Worm (Caenorhabditis elegans): ENCODE results near the gene mltn-12.

DNA sequence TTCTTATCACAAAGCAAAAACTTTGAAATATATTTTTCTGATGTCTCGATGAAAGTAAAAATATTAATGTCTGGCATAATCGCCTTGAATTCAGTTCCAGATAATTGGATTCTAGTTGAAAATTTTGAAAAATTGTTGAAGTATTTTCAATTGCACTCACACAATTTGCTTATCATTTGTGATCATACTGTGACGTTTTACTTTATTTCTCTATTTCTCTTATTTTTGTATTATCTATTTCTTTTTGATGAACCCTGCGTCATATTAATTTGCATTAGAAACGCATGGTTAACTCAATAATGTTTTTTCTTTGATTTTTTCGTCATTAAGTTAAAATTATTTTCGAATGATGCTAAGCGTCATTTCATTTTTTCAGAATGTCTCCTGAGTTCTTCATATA is 17.4 kb downstream of the mltn-12 start, which contains the start of gene C53D6.11:
- no peak for TF ChIP-seq saeg-2 (GFP tag; IDR thresholded peaks at IDR 0.05)
- no peak for TF ChIP-seq unc-62 (GFP tag; optimal IDR thresholded peaks at IDR 0.05 in 1 of 2)
- TF ChIP-seq unc-62 (tag; optimal IDR thresholded peaks at IDR 0.05) = no peak
- no peak for TF ChIP-seq pqm-1 (tag; optimal IDR thresholded peaks at IDR 0.05)
- no peak for TF ChIP-seq ceh-82 (tag; optimal IDR thresholded peaks at IDR 0.05)
- TF ChIP-seq zip-11 (GFP tag; IDR thresholded peaks at IDR 0.05) = no peak
- no peak for TF ChIP-seq ceh-44 (GFP tag; IDR thresholded peaks at IDR 0.05)
- no peak for TF ChIP-seq tra-1 (GFP tag; IDR thresholded peaks at IDR 0.05)
- TF ChIP-seq nhr-77 (tag; optimal IDR thresholded peaks at IDR 0.05) = no peak
- no peak for TF ChIP-seq F26F4.8 (GFP tag; conservative IDR thresholded peaks at IDR 0.05)
- TF ChIP-seq madf-5 (GFP tag; IDR thresholded peaks at IDR 0.05) = no peak

Measured in whole organism, L4 larva.